Worm (Caenorhabditis elegans) whole organism, late embryonic: ENCODE data around the gene R05A10.7.

Source experiments
- ama-1 ChIP-seq: fragments of 150-350 bp; optimal IDR thresholded peaks from 2 replicates; lab custom pipeline; 2014
- ceh-31 ChIP-seq: sonication (generic microtip); optimal IDR thresholded peaks from 2 replicates; lab custom pipeline; 2016; ENCODE audit warnings: missing genetic modification characterization, missing compliant biosample characterization
- dmd-4 ChIP-seq: sonication (generic microtip); optimal IDR thresholded peaks from 2 replicates; lab custom pipeline; 2016; ENCODE audit warnings: borderline replicate concordance, missing genetic modification characterization, missing compliant biosample characterization
- dve-1 ChIP-seq: sonication (generic microtip); optimal IDR thresholded peaks from 2 replicates; lab custom pipeline; 2017; ENCODE audit warnings: antibody characterized with exemption, mild to moderate bottlenecking, missing genetic modification characterization, missing compliant biosample characterization
- hlh-8 ChIP-seq: sonication (generic microtip); optimal IDR thresholded peaks from 2 replicates; lab custom pipeline; 2016; ENCODE audit warnings: missing genotype, missing genetic modification characterization, missing compliant biosample characterization
- npax-4 ChIP-seq: sonication (generic microtip); optimal IDR thresholded peaks from 2 replicates; lab custom pipeline; 2016; ENCODE audit warnings: missing genetic modification characterization, missing compliant biosample characterization
- pha-4 ChIP-seq: fragments of 150-350 bp; optimal IDR thresholded peaks from 2 replicates; lab custom pipeline; 2018; ENCODE audit warnings: missing biosample characterization, missing genetic modification reagents, missing genetic modification characterization
- ref-2 ChIP-seq: sonication (generic microtip); optimal IDR thresholded peaks from 2 replicates; lab custom pipeline; 2016; ENCODE audit warnings: missing genetic modification characterization, missing compliant biosample characterization
- sox-2 ChIP-seq: fragments of 200-800 bp; sonication (Bioruptor generic); IDR thresholded peaks from 2 replicates; pipeline ENCODE4 v1.3.6; 2022; ENCODE audit warnings: missing genetic modification reagents, missing genetic modification characterization, missing compliant biosample characterization

ce11 chrIV:14176373-14176772, 13.7 kb upstream of the R05A10.7 start, which contains the start of gene R05A10.3:
- TF ChIP-seq ceh-31 (tag; lab: Kevin White, UChicago) (no peak), npax-4 (tag; lab: Kevin White, UChicago) (no peak), hlh-8 (no peak), dve-1 (tag; lab: Kevin White, UChicago) (no peak), ref-2 (tag; lab: Kevin White, UChicago) (no peak), pha-4 (tag; lab: Kevin White, UChicago) (no peak), dmd-4 (tag; lab: Kevin White, UChicago) (no peak), ama-1 (no peak), sox-2 (GFP tag; lab: Robert Waterston, UW) (no peak)
